Worm (Caenorhabditis elegans): ENCODE data around the gene Y53G8AL.3.
A peak's percentile ranks its signal among the peaks of the same experiment; 100 is the strongest.

Y53G8AL.3 gene

DNA sequence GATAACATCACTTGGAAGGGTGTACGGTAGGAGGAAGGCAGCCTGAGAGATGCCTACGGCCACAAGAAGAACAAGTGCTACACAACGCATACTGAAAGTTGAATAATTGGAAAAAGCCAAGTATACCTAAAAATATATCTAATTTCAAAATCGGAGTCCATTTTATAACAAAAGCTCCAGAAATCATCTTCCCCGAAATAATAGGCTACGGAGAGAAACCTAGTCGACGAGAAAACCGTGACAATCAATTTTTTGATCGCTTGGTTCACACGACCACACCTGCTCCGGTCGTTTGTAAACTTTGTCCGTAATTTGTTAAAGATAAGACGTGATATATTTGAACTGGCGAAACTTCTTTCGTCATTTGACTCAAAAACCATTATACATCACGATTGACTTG is 5.4 kb upstream of the Y53G8AL.3 start, which contains the start of gene nspg-7.2:
Gene nspg-7.2 (minus strand): TSS at position 101 of the 400 bp plus-strand sequence.
- no peak for TF ChIP-seq ZK546.5 (tag; optimal IDR thresholded peaks at IDR 0.05)

DNA sequence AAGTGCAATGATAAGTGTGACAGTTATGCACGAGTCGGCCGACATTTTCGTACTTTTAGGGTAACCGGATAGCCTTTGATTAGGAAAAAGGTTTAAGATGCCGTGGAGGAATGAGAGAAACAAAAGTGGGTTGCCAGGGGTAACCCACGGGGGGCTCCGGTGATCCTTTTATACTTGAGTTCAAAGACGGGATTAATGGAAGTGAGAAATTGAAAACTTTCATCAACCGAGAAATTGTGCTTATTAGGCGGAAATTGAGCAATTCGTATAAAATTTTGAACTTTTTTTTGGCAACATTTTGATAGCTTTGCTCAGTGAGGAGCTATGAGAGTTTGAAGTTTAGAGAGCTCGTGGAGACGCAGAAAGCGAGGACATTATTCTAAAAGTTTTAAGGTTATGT is 2.6 kb upstream of the Y53G8AL.3 start, which contains the start of gene Y53G8AM.4:
Gene Y53G8AM.4 (minus strand): TSS at position 101 of the 400 bp plus-strand sequence.
- no peak for TF ChIP-seq sem-4 (tag; optimal IDR thresholded peaks at IDR 0.05)
- no peak for TF ChIP-seq aly-2 (tag; optimal IDR thresholded peaks at IDR 0.05)
- no peak for TF ChIP-seq nhr-237 (tag; optimal IDR thresholded peaks at IDR 0.05)
- no peak for TF ChIP-seq peb-1 (tag; optimal IDR thresholded peaks at IDR 0.05)
- TF ChIP-seq skn-1 (tag; optimal IDR thresholded peaks at IDR 0.05): no peak
- no peak for TF ChIP-seq unc-39 (tag; optimal IDR thresholded peaks at IDR 0.05)
- no peak for TF ChIP-seq ama-1 (optimal IDR thresholded peaks at IDR 0.05)
- TF ChIP-seq ztf-4 (tag; optimal IDR thresholded peaks at IDR 0.05): no peak
- no peak for TF ChIP-seq mdl-1 (tag; optimal IDR thresholded peaks at IDR 0.05)
- no peak for TF ChIP-seq elt-3 (tag; optimal IDR thresholded peaks at IDR 0.05)
- no peak for TF ChIP-seq nhr-11 (tag; optimal IDR thresholded peaks at IDR 0.05)
- no peak for TF ChIP-seq fos-1 (tag; optimal IDR thresholded peaks at IDR 0.05)
- no peak for TF ChIP-seq ztf-11 (tag; optimal IDR thresholded peaks at IDR 0.05)
- no peak for TF ChIP-seq mbf-1 (tag; optimal IDR thresholded peaks at IDR 0.05)

DNA sequence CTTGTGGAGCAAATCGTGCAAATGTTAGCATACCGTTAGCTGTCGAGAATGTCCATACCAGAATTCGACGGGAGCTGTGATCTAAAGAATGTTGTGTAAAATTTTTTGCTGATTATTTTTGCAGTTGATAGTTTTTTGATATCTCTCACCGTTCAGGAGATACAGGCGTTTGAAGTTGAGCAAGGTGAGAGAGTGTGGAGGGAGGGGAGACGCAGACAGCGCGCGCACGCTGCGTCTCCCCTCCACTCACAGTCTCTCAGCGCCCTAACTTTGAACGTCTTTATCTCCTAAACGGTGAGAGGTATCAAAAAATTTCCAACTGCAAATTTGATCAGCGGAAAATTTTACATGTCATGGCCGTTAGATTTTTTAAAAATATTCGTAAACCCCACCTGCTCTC is 2.1 kb upstream of the Y53G8AL.3 start:
- TF ChIP-seq peb-1 (tag; optimal IDR thresholded peaks at IDR 0.05) (no peak), zag-1 (tag; optimal IDR thresholded peaks at IDR 0.05) (no peak), mbf-1 (tag; optimal IDR thresholded peaks at IDR 0.05) (no peak), F13H6.1 (tag; optimal IDR thresholded peaks at IDR 0.05) (no peak), C34F6.9 (tag; optimal IDR thresholded peaks at IDR 0.05) (no peak), nhr-77 (tag; optimal IDR thresholded peaks at IDR 0.05) (no peak), alr-1 (tag; optimal IDR thresholded peaks at IDR 0.05) (no peak), gmeb-1 (tag; optimal IDR thresholded peaks at IDR 0.05) (no peak), ceh-82 (tag; optimal IDR thresholded peaks at IDR 0.05) (no peak), ama-1 (optimal IDR thresholded peaks at IDR 0.05) (no peak), lin-11 (tag; optimal IDR thresholded peaks at IDR 0.05) (no peak), nhr-25 (tag; optimal IDR thresholded peaks at IDR 0.05) (no peak), sma-3 (GFP tag; optimal IDR thresholded peaks at IDR 0.05) (no peak)

DNA sequence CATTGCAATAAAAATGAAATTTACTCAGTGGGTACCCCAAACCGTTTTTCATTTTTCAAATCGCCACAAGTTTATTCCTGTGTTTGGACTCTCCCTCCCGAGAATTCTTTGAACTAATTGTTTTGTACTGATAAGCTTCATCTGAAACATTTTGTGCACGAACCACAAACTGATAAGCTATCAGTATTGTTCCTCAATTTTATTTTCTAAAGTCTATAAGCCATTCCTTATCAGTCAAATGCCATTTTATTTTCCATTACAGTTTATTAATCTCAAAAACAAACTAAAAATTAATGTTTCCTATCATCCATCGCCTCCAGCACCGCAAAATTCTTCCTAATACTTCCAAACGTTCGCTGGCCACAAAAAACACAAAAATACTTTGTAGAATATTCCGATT is 793 bp upstream of the Y53G8AL.3 start:
- TF ChIP-seq C34F6.9 (tag; optimal IDR thresholded peaks at IDR 0.05) (no peak), sma-9 (GFP tag; optimal IDR thresholded peaks at IDR 0.05) (peak; percentile 63), sma-9 (tag; optimal IDR thresholded peaks at IDR 0.05) (no peak), elt-3 (tag; optimal IDR thresholded peaks at IDR 0.05) (no peak), egl-27 (tag; optimal IDR thresholded peaks at IDR 0.05) (peak; percentile 37), gmeb-1 (tag; optimal IDR thresholded peaks at IDR 0.05) (peak; percentile 1), fos-1 (tag; optimal IDR thresholded peaks at IDR 0.05) (peak; percentile 90), sma-3 (GFP tag; optimal IDR thresholded peaks at IDR 0.05) (no peak)

DNA sequence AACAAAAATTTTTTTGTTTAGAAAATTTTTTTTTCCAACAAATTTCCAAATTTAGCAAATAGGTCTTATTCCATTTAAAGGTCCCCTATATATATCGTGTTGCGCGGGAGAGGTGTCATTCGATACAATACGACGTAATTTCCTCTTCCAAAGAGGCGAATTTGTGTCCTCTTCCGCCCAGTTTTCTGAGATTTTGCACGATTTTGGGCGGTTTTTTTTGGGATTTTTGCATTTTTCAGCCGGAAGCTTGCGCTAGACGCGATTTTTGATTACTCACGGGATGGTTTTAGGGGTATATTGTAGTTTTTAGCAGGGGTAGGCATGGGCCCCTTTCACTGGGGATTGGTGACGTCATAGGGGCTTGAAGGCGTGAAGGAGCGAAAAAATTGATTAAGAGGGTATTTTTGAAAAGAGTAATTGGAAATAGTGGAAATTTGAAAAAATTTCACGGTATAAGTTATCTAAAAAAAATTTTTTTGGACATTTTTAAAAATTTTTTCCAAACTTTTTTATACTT is 2.3 kb downstream of the Y53G8AL.3 start, which contains the start of gene Y53G8AL.4:
Gene Y53G8AL.4 (minus strand): TSS at position 51 of the 517 bp plus-strand sequence.
- no peak for TF ChIP-seq F13H6.1 (tag; optimal IDR thresholded peaks at IDR 0.05)
- no peak for TF ChIP-seq nhr-11 (tag; optimal IDR thresholded peaks at IDR 0.05)

DNA sequence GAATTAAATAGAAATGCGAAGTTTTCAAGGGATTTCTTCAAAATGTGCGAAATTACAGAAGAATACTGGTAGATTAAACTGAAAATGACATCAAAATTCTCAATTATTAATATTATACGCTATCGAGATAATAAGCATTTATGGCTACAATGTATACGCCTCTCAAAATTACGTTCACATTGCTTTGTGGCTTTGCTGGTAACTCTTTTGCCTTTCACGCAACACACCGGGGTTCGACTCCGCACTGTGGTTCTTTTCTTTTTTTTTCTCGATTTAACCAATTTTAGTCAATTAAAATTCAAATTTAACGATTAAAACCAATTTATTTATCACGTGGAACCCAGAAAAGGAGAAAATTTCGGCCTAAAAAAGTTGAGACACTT is 3.9 kb downstream of the Y53G8AL.3 start:
- TF ChIP-seq gmeb-1 (tag; optimal IDR thresholded peaks at IDR 0.05) (no peak), Y55F3AM.14 (GFP tag; optimal IDR thresholded peaks at IDR 0.05) (peak; percentile 30), sma-3 (GFP tag; optimal IDR thresholded peaks at IDR 0.05) (peak; percentile 16), ama-1 (optimal IDR thresholded peaks at IDR 0.05) (no peak), unc-55 (GFP tag; optimal IDR thresholded peaks at IDR 0.05) (peak; percentile 7), nhr-23 (tag; optimal IDR thresholded peaks at IDR 0.05) (no peak), mab-5 (tag; optimal IDR thresholded peaks at IDR 0.05) (no peak)
